Worm (Caenorhabditis elegans) whole organism, late embryonic: ENCODE data around the gene ceeh-1.

Experiments used
- C08G9.2 ChIP-seq: sonication (generic microtip); optimal IDR thresholded peaks from 2 replicates; lab custom pipeline; 2016; ENCODE audit warnings: mild to moderate bottlenecking, missing genetic modification characterization, moderate library complexity, missing compliant biosample characterization
- ama-1 ChIP-seq: fragments of 150-350 bp; optimal IDR thresholded peaks from 2 replicates; lab custom pipeline; 2014
- ceh-14 ChIP-seq: sonication (generic microtip); optimal IDR thresholded peaks from 2 replicates; lab custom pipeline; 2016; ENCODE audit warnings: missing genotype, missing genetic modification characterization, missing compliant biosample characterization
- ceh-18 ChIP-seq: sonication (generic microtip); optimal IDR thresholded peaks from 2 replicates; lab custom pipeline; 2016; ENCODE audit warnings: missing genetic modification characterization, missing compliant biosample characterization
- ceh-2 ChIP-seq: sonication (generic microtip); optimal IDR thresholded peaks from 2 replicates; lab custom pipeline; 2016; ENCODE audit warnings: missing genotype, missing genetic modification characterization, missing compliant biosample characterization
- ceh-24 ChIP-seq: sonication (generic microtip); optimal IDR thresholded peaks from 2 replicates; lab custom pipeline; 2016; ENCODE audit warnings: mild to moderate bottlenecking, missing genetic modification characterization, missing compliant biosample characterization
- ceh-30 ChIP-seq: fragments of 150-350 bp; optimal IDR thresholded peaks from 2 replicates; lab custom pipeline; 2014; ENCODE audit warnings: missing biosample characterization, missing genetic modification characterization
- ceh-31 ChIP-seq: sonication (generic microtip); optimal IDR thresholded peaks from 2 replicates; lab custom pipeline; 2016; ENCODE audit warnings: missing genetic modification characterization, missing compliant biosample characterization
- ceh-34 ChIP-seq: sonication (generic microtip); optimal IDR thresholded peaks from 2 replicates; lab custom pipeline; 2016; ENCODE audit warnings: mild to moderate bottlenecking, missing genetic modification characterization, missing compliant biosample characterization
- ceh-45 ChIP-seq: fragments of 200-800 bp; sonication (Bioruptor generic); IDR thresholded peaks from 2 replicates; pipeline ENCODE4 v1.3.6; 2022; ENCODE audit warnings: missing genetic modification reagents, missing genetic modification characterization, missing compliant biosample characterization
- ceh-48 ChIP-seq: sonication (generic microtip); optimal IDR thresholded peaks from 2 replicates; lab custom pipeline; 2016; ENCODE audit warnings: missing genetic modification characterization, inconsistent platforms, missing compliant biosample characterization
- ceh-6 ChIP-seq: fragments of 200-800 bp; sonication (Bioruptor generic); optimal IDR thresholded peaks from 2 replicates; lab custom pipeline; 2018; ENCODE audit warnings: mild to moderate bottlenecking, missing genetic modification characterization, missing compliant biosample characterization
- che-1 ChIP-seq: sonication (generic microtip); optimal IDR thresholded peaks from 2 replicates; lab custom pipeline; 2016; ENCODE audit warnings: mild to moderate bottlenecking, missing genetic modification characterization, missing compliant biosample characterization
- ets-4 ChIP-seq: sonication (generic microtip); optimal IDR thresholded peaks from 2 replicates; lab custom pipeline; 2016; ENCODE audit warnings: missing genetic modification characterization, missing compliant biosample characterization
- eyg-1 ChIP-seq: sonication (generic microtip); optimal IDR thresholded peaks from 2 replicates; lab custom pipeline; 2016; ENCODE audit warnings: missing genotype, missing genetic modification characterization, missing compliant biosample characterization
- fkh-6 ChIP-seq: sonication (generic microtip); optimal IDR thresholded peaks from 2 replicates; lab custom pipeline; 2016; ENCODE audit warnings: missing genetic modification characterization, missing compliant biosample characterization
- hlh-15 ChIP-seq: sonication (generic microtip); optimal IDR thresholded peaks from 2 replicates; lab custom pipeline; 2016; ENCODE audit warnings: missing genetic modification characterization, missing compliant biosample characterization
- hlh-30 ChIP-seq: sonication (generic microtip); optimal IDR thresholded peaks from 2 replicates; lab custom pipeline; 2017; ENCODE audit warnings: antibody characterized with exemption, missing genetic modification characterization, missing compliant biosample characterization; ENCODE audit not compliant: insufficient read depth
- mec-3 ChIP-seq: sonication (generic microtip); optimal IDR thresholded peaks from 2 replicates; lab custom pipeline; 2016; ENCODE audit warnings: borderline replicate concordance, missing genetic modification characterization, missing compliant biosample characterization
- nhr-11 ChIP-seq: fragments of 150-350 bp; optimal IDR thresholded peaks from 2 replicates; lab custom pipeline; 2014; ENCODE audit warnings: missing biosample characterization, missing genetic modification characterization
- odd-2 ChIP-seq: sonication (generic microtip); optimal IDR thresholded peaks from 2 replicates; lab custom pipeline; 2017; ENCODE audit warnings: antibody characterized with exemption, mild to moderate bottlenecking, missing genetic modification characterization, missing compliant biosample characterization
- pag-3 ChIP-seq: sonication (generic microtip); optimal IDR thresholded peaks from 2 replicates; lab custom pipeline; 2016; ENCODE audit warnings: missing compliant biosample characterization, missing genetic modification characterization, borderline replicate concordance
- pax-1 ChIP-seq: fragments of 150-350 bp; optimal IDR thresholded peaks from 2 replicates; lab custom pipeline; 2014; ENCODE audit warnings: missing biosample characterization, missing genetic modification characterization
- pha-4 ChIP-seq: fragments of 150-350 bp; optimal IDR thresholded peaks from 2 replicates; lab custom pipeline; 2018; ENCODE audit warnings: missing biosample characterization, missing genetic modification reagents, missing genetic modification characterization
- pqm-1 ChIP-seq: sonication (generic microtip); optimal IDR thresholded peaks from 2 replicates; lab custom pipeline; 2016; ENCODE audit warnings: missing genetic modification characterization, missing compliant biosample characterization
- tbx-2 ChIP-seq: sonication (generic microtip); optimal IDR thresholded peaks from 2 replicates; lab custom pipeline; 2016; ENCODE audit warnings: missing genetic modification characterization, missing compliant biosample characterization
- unc-42 ChIP-seq: sonication (generic microtip); optimal IDR thresholded peaks from 2 replicates; lab custom pipeline; 2016; ENCODE audit warnings: missing genotype, missing genetic modification characterization, missing compliant biosample characterization
- unc-55 ChIP-seq: sonication (generic microtip); optimal IDR thresholded peaks from 2 replicates; lab custom pipeline; 2017; ENCODE audit warnings: missing biosample characterization, missing genetic modification reagents, missing genetic modification characterization
- unc-86 ChIP-seq: sonication (generic microtip); optimal IDR thresholded peaks from 2 replicates; lab custom pipeline; 2016; ENCODE audit warnings: missing genetic modification characterization, missing compliant biosample characterization
- ztf-16 ChIP-seq: sonication (generic microtip); optimal IDR thresholded peaks from 2 replicates; lab custom pipeline; 2017; ENCODE audit warnings: missing genetic modification characterization, missing compliant biosample characterization

ceeh-1 gene

DNA sequence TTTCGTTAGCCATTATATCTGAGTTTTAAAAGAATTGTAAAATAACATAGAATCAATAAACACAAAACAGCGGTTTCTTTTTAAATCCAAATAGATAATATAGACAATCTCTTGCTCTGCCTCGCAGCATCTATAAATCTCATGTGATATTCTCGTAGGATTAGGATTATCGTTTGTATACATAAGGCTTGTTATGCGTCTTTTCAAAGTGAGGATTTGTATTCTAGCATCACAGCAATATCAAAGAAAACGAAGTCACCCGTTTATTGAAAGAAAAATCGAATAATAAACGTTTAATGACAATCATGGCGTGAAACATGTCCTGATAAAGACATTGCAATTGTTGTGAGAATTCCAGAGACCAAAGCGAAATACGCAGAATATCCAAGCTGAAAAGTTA is 40.3 kb upstream of the ceeh-1 start, which contains the start of the genes T24C4.3 and clc-20:
TSS of gene T24C4.3 (minus strand) at position 101 of the 400 bp plus-strand sequence.
TSS of gene clc-20 (plus strand) at position 211 of the 400 bp plus-strand sequence.
- no peak for TF ChIP-seq nhr-11 (tag; lab: Kevin White, UChicago)
- TF ChIP-seq hlh-15 (tag; lab: Kevin White, UChicago) = no peak
- no peak for TF ChIP-seq ceh-45 (GFP tag; lab: Robert Waterston, UW)
- TF ChIP-seq fkh-6 (tag; lab: Kevin White, UChicago) = no peak
- no peak for TF ChIP-seq unc-86 (tag; lab: Kevin White, UChicago)
- no peak for TF ChIP-seq ceh-24
- no peak for TF ChIP-seq odd-2 (tag; lab: Kevin White, UChicago)

DNA sequence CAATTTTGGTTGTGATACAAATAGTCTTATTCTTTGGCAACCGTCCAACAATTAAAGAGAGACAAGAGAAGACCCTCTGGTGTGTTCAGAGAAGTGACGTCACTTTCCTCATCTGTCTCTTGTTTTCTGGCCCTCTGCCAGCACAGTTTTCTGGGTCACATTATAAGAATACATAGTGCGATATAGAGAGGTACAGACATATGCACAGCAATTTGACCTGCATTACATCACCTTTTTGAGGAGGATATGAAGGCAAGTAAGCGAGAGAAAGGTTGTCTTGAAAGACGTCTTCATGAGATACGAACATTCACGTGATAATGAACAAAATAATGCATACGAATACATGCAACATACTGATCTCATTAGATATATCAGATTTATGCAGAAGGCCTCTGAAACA is 38.5 kb upstream of the ceeh-1 start:
- peak; percentile 60 for TF ChIP-seq hlh-30 (tag; lab: Kevin White, UChicago)
- TF ChIP-seq tbx-2 (tag; lab: Kevin White, UChicago) = peak; percentile 9
- no peak for TF ChIP-seq pag-3 (tag; lab: Kevin White, UChicago)
- TF ChIP-seq, all 69 proteins: peak for 2

DNA sequence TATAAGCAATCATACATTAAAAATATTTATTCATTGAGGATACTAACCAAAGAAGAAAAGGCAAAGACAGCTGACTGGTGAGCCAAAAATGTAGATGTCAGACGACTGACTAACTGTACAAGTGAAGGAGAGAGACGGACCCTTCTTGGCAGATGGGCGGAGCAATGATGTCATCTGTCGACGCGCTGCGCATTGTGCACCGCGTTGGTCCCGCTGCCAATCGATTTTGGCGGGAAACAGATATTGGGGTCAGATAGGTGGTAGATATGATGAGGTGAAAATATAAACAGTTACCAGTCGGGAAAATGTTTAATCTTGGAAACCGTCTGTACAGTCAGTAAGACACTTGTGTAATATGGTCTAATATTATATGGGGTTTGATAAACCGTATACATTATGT is 37.8 kb upstream of the ceeh-1 start, which contains the start of gene T24C4.2:
TSS of gene T24C4.2 (minus strand) at position 101 of the 400 bp plus-strand sequence.
- TF ChIP-seq C08G9.2 (tag; lab: Kevin White, UChicago) = no peak
- no peak for TF ChIP-seq ceh-31 (tag; lab: Kevin White, UChicago)

DNA sequence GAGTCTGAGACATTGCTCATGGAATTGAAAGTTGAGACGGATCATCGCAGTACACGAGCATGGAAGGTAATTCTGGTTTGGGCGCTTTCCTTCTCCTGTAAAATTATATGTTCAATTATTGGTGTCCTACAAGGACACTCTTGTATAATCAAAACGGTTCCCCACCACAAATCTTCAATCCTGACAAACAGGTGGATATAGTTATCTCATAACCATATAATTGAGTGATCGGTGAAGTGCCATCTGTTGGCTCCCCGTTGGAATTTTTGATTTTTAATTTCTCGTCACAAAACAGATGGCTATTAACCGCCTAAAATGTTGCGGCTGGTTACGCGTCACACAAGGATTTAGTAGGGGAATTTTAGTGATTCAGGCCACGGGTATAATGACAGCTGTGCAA is 36.8 kb upstream of the ceeh-1 start:
- TF ChIP-seq unc-55 (GFP tag; lab: Kevin White, UChicago) = no peak
- TF ChIP-seq ceh-48 (tag; lab: Kevin White, UChicago) = no peak
- TF ChIP-seq, all 69 proteins: peak for 0

DNA sequence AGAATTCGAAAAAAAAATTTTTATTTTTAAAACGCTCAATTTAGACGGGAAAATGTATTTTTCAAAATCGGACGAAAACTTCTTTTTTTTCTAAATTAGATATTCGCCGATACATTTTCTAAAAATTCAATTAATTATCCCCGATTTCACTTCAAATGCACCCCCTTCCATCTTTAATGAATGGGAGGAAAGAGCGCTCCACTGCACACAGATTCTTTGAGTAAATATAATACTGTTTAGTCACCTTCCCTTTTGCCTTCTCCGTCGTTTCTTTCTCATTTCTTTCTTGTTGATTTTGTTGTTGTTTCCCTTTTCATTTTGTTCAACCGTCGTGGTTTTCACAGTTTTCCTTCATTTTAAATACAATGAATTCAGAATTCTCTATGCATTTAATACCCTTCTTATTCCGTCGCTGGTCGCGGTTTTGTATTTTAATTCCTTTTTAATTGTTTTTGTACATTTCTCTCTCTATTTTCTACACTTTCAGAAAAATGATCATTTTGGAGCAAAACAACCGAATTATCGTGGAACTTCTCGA is 29.8 kb upstream of the ceeh-1 start, which contains the start of gene arx-4:
TSS of gene arx-4 (plus strand) at position 488 of the 538 bp plus-strand sequence.
- TF ChIP-seq ceh-31 (tag; lab: Kevin White, UChicago) = peak; percentile 28
- TF ChIP-seq che-1 = no peak
- peak; percentile 95 for TF ChIP-seq unc-42 (tag; lab: Kevin White, UChicago)

DNA sequence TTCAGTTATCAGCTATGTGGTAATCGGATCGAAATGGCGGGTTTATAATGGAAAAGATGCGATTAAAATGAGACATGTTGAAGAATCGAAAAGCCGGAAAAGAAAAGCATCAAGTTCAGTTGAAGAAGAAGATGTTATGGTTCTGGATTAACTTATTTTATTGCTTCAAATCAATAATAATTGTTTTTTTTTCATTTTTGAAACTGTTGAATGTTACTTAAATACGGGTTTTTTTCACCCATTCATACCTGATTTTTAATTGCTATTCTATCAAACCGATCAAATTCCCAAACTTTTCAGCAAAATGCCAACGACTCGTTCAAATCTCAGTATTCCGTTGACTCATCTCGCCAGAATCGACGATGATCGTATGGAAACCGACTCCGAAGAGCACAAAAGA is 27.8 kb upstream of the ceeh-1 start, which contains the start of gene exos-4.2:
TSS of gene exos-4.2 (plus strand) at position 301 of the 400 bp plus-strand sequence.
- no peak for TF ChIP-seq ceh-30 (tag; lab: Kevin White, UChicago)

DNA sequence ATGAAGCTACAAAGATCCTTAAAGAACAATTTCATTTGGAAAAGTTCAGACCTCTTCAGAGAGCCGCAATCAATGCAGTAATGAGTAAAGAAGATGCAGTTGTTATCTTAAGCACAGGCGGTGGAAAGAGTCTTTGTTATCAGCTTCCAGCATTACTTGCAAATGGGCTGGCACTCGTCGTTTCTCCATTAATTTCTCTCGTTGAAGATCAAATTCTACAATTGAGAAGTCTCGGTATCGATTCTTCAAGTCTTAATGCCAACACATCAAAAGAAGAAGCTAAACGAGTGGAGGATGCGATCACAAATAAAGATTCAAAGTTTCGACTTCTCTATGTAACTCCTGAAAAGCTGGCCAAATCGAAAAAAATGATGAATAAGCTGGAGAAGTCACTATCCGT is 24.8 kb upstream of the ceeh-1 start:
- TF ChIP-seq ceh-14 (tag; lab: Kevin White, UChicago) (no peak), ama-1 (lab: Kevin White, UChicago) (no peak), ceh-18 (tag; lab: Kevin White, UChicago) (no peak), pqm-1 (tag; lab: Kevin White, UChicago) (no peak), pha-4 (tag; lab: Kevin White, UChicago) (no peak), ceh-34 (no peak), ets-4 (tag; lab: Kevin White, UChicago) (no peak), ceh-6 (GFP tag; lab: Kevin White, UChicago) (no peak), mec-3 (no peak)

DNA sequence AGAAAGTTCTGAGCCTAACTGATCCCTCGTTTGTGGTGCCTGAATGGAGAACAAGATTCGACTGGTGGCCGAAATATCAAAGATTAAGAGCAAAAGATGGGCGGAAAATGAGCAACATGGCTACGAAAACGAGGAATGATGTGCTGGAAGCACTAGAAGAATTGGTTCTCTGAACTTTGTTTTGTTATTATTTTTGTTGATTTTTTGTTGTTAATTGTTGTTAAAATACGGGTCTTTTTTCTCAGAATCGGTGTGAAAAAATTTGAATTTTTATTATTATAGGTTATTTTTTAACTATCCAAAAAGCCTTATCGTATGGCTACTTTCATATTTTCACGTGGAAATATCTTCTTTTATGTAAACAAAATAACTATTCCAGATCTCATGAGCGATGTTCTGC is 24.2 kb upstream of the ceeh-1 start, which contains the start of gene K02F3.12:
TSS of gene K02F3.12 (plus strand) at position 301 of the 400 bp plus-strand sequence.
- TF ChIP-seq eyg-1 (no peak), pax-1 (no peak), mec-3 (no peak), ceh-31 (tag; lab: Kevin White, UChicago) (no peak), ceh-6 (GFP tag; lab: Kevin White, UChicago) (no peak), fkh-6 (tag; lab: Kevin White, UChicago) (no peak), odd-2 (tag; lab: Kevin White, UChicago) (no peak), pag-3 (tag; lab: Kevin White, UChicago) (no peak), ama-1 (lab: Kevin White, UChicago) (no peak), ztf-16 (tag; lab: Kevin White, UChicago) (no peak), ceh-2 (no peak), ceh-30 (tag; lab: Kevin White, UChicago) (no peak), ceh-48 (tag; lab: Kevin White, UChicago) (no peak)
